Worm (Caenorhabditis elegans) whole organism, L4/young adult: ENCODE results near the gene gcy-36.

Source experiments
- W03F9.2 ChIP-seq: fragments of 150-350 bp; optimal IDR thresholded peaks from 2 replicates; lab custom pipeline; 2014; ENCODE audit warnings: missing biosample characterization, missing genetic modification characterization
- him-1 ChIP-seq: sonication (generic microtip); optimal IDR thresholded peaks from 2 replicates; lab custom pipeline; 2016; ENCODE audit warnings: missing genotype, missing genetic modification reagents, missing genetic modification characterization, missing compliant biosample characterization

- TF ChIP-seq him-1 (tag; lab: Kevin White, UChicago) (no peak), W03F9.2 (tag; lab: Kevin White, UChicago) (no peak)
Observed at ce11 chrX:15496927-15497605, 18.2 kb downstream of the gcy-36 start, which contains the start of gene suox-1.
